Worm (Caenorhabditis elegans) whole organism, late embryonic: ENCODE results near the gene tdpo-1.

Experiments used
- ama-1 ChIP-seq: fragments of 150-350 bp; optimal IDR thresholded peaks from 2 replicates; lab custom pipeline; 2014
- ceh-2 ChIP-seq: sonication (generic microtip); optimal IDR thresholded peaks from 2 replicates; lab custom pipeline; 2016; ENCODE audit warnings: missing genotype, missing genetic modification characterization, missing compliant biosample characterization
- ceh-24 ChIP-seq: sonication (generic microtip); optimal IDR thresholded peaks from 2 replicates; lab custom pipeline; 2016; ENCODE audit warnings: mild to moderate bottlenecking, missing genetic modification characterization, missing compliant biosample characterization
- ceh-30 ChIP-seq: fragments of 150-350 bp; optimal IDR thresholded peaks from 2 replicates; lab custom pipeline; 2014; ENCODE audit warnings: missing biosample characterization, missing genetic modification characterization
- ceh-6 ChIP-seq: fragments of 200-800 bp; sonication (Bioruptor generic); optimal IDR thresholded peaks from 2 replicates; lab custom pipeline; 2018; ENCODE audit warnings: mild to moderate bottlenecking, missing genetic modification characterization, missing compliant biosample characterization
- che-1 ChIP-seq: sonication (generic microtip); optimal IDR thresholded peaks from 2 replicates; lab custom pipeline; 2016; ENCODE audit warnings: mild to moderate bottlenecking, missing genetic modification characterization, missing compliant biosample characterization
- dve-1 ChIP-seq: sonication (generic microtip); optimal IDR thresholded peaks from 2 replicates; lab custom pipeline; 2017; ENCODE audit warnings: antibody characterized with exemption, mild to moderate bottlenecking, missing genetic modification characterization, missing compliant biosample characterization
- elt-4 ChIP-seq: sonication (generic microtip); optimal IDR thresholded peaks from 2 replicates; lab custom pipeline; 2016; ENCODE audit warnings: missing genetic modification characterization, missing compliant biosample characterization
- ets-4 ChIP-seq: sonication (generic microtip); optimal IDR thresholded peaks from 2 replicates; lab custom pipeline; 2016; ENCODE audit warnings: missing genetic modification characterization, missing compliant biosample characterization
- eyg-1 ChIP-seq: sonication (generic microtip); optimal IDR thresholded peaks from 2 replicates; lab custom pipeline; 2016; ENCODE audit warnings: missing genotype, missing genetic modification characterization, missing compliant biosample characterization
- fax-1 ChIP-seq: sonication (generic microtip); optimal IDR thresholded peaks from 2 replicates; lab custom pipeline; 2016; ENCODE audit warnings: missing genotype, missing genetic modification characterization, missing compliant biosample characterization
- fkh-6 ChIP-seq: sonication (generic microtip); optimal IDR thresholded peaks from 2 replicates; lab custom pipeline; 2016; ENCODE audit warnings: missing genetic modification characterization, missing compliant biosample characterization
- gmeb-2 ChIP-seq: sonication (generic microtip); optimal IDR thresholded peaks from 2 replicates; lab custom pipeline; 2016; ENCODE audit warnings: missing genetic modification characterization, inconsistent platforms, missing compliant biosample characterization
- hlh-6 ChIP-seq: sonication (generic microtip); optimal IDR thresholded peaks from 2 replicates; lab custom pipeline; 2016; ENCODE audit warnings: missing genotype, missing genetic modification characterization, missing compliant biosample characterization
- hlh-8 ChIP-seq: sonication (generic microtip); optimal IDR thresholded peaks from 2 replicates; lab custom pipeline; 2016; ENCODE audit warnings: missing genotype, missing genetic modification characterization, missing compliant biosample characterization
- lin-11 ChIP-seq: fragments of 200-800 bp; sonication (Bioruptor generic); optimal IDR thresholded peaks from 2 replicates; lab custom pipeline; 2018; ENCODE audit warnings: mild to moderate bottlenecking, missing genetic modification characterization, missing compliant biosample characterization
- madf-2 ChIP-seq: sonication (generic microtip); optimal IDR thresholded peaks from 2 replicates; lab custom pipeline; 2017; ENCODE audit warnings: missing genetic modification characterization, missing compliant biosample characterization
- pag-3 ChIP-seq: sonication (generic microtip); optimal IDR thresholded peaks from 2 replicates; lab custom pipeline; 2016; ENCODE audit warnings: missing compliant biosample characterization, missing genetic modification characterization, borderline replicate concordance
- pat-9 ChIP-seq: fragments of 200-800 bp; sonication (Bioruptor generic); optimal IDR thresholded peaks from 2 replicates; lab custom pipeline; 2018; ENCODE audit warnings: mild to moderate bottlenecking, missing genetic modification characterization, moderate library complexity, missing compliant biosample characterization
- sdc-2 ChIP-seq: sonication (generic microtip); optimal IDR thresholded peaks from 2 replicates; lab custom pipeline; 2016; ENCODE audit warnings: missing genotype, missing genetic modification characterization, missing compliant biosample characterization
- sox-2 ChIP-seq: fragments of 200-800 bp; sonication (Bioruptor generic); IDR thresholded peaks from 2 replicates; pipeline ENCODE4 v1.3.6; 2022; ENCODE audit warnings: missing genetic modification reagents, missing genetic modification characterization, missing compliant biosample characterization
- sox-4 ChIP-seq: sonication (generic microtip); optimal IDR thresholded peaks from 2 replicates; lab custom pipeline; 2017; ENCODE audit warnings: mild to moderate bottlenecking, missing genetic modification characterization, inconsistent platforms, missing compliant biosample characterization
- tbx-7 ChIP-seq: sonication (generic microtip); optimal IDR thresholded peaks from 2 replicates; lab custom pipeline; 2016; ENCODE audit warnings: missing genotype, missing genetic modification characterization, missing compliant biosample characterization
- unc-3 ChIP-seq, 2 experiments: fragments of 200-800 bp in 1 of 2; sonication (Bioruptor generic) in 1 of 2; sonication (generic microtip) in 1 of 2; conservative IDR thresholded peaks in 1 of 2; optimal IDR thresholded peaks in 1 of 2; 2 replicates each; pipeline versions ENCODE4 v1.3.6 to Lab custom; 2016 to 2022; ENCODE audit warnings: missing compliant biosample characterization in 2 of 2, missing genetic modification characterization in 2 of 2, missing genetic modification reagents in 1 of 2
- unc-42 ChIP-seq: sonication (generic microtip); optimal IDR thresholded peaks from 2 replicates; lab custom pipeline; 2016; ENCODE audit warnings: missing genotype, missing genetic modification characterization, missing compliant biosample characterization
- unc-55 ChIP-seq: sonication (generic microtip); optimal IDR thresholded peaks from 2 replicates; lab custom pipeline; 2017; ENCODE audit warnings: missing biosample characterization, missing genetic modification reagents, missing genetic modification characterization
- unc-86 ChIP-seq: sonication (generic microtip); optimal IDR thresholded peaks from 2 replicates; lab custom pipeline; 2016; ENCODE audit warnings: missing genetic modification characterization, missing compliant biosample characterization
- zip-5 ChIP-seq: sonication (generic microtip); optimal IDR thresholded peaks from 2 replicates; lab custom pipeline; 2016; ENCODE audit warnings: missing genetic modification characterization, missing compliant biosample characterization
- ztf-16 ChIP-seq: sonication (generic microtip); optimal IDR thresholded peaks from 2 replicates; lab custom pipeline; 2017; ENCODE audit warnings: missing genetic modification characterization, missing compliant biosample characterization

The tdpo-1 gene

DNA sequence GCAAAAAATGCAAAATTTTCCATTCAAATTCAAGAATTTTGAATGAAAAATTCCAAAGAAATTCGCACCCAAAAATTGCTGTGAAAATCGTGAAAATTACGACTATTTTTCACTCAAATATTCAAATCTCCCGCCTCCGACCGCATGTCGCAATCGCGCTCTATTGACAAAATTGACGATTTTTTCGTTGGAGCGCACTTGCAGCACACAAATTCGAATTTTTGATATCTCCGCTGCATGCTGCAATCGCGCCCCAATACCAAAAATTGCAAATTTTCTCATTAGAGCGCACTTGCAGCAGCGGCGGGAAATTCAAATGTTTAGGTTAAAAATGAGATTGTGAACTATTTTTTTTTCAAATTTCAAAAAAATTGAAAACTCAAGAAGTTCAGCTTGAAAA lies 38.1 kb downstream of the tdpo-1 start:
- TF ChIP-seq unc-3 (GFP tag; conservative IDR thresholded peaks at IDR 0.05; lab: Robert Waterston, UW) (no peak), unc-3 (tag; optimal IDR thresholded peaks at IDR 0.05; lab: Kevin White, UChicago) (no peak), ztf-16 (tag; lab: Kevin White, UChicago) (no peak), sdc-2 (tag; lab: Kevin White, UChicago) (no peak), ceh-2 (no peak), unc-55 (GFP tag; lab: Kevin White, UChicago) (no peak), unc-86 (tag; lab: Kevin White, UChicago) (no peak), tbx-7 (no peak), hlh-6 (tag; lab: Kevin White, UChicago) (no peak), elt-4 (tag; lab: Kevin White, UChicago) (no peak), ceh-6 (no peak)

DNA sequence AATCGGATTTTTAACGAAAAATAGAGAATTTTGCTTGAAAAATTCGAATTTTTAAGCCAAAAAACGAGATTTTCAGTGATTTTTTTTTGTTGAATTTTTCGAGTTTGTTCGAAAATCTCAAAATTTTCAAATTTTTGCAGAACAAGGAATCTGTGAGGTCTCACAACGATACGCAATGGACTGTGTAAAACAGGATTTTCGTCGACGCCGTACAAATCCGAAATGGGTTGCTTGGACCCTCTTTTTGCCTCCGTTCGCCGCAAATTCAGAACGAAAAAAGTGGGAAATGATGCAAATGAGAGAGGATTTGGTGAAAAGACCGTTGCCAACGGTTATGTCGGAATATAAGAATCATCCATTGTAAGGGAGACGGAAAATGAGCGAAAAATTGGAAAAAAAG lies 42.6 kb downstream of the tdpo-1 start:
- TF ChIP-seq che-1 (tag; lab: Kevin White, UChicago) (no peak), ceh-24 (tag; lab: Kevin White, UChicago) (no peak), pat-9 (tag; lab: Kevin White, UChicago) (no peak), gmeb-2 (tag; lab: Kevin White, UChicago) (no peak), hlh-6 (tag; lab: Kevin White, UChicago) (no peak), sox-2 (no peak), ets-4 (tag; lab: Kevin White, UChicago) (no peak), unc-42 (no peak)

DNA sequence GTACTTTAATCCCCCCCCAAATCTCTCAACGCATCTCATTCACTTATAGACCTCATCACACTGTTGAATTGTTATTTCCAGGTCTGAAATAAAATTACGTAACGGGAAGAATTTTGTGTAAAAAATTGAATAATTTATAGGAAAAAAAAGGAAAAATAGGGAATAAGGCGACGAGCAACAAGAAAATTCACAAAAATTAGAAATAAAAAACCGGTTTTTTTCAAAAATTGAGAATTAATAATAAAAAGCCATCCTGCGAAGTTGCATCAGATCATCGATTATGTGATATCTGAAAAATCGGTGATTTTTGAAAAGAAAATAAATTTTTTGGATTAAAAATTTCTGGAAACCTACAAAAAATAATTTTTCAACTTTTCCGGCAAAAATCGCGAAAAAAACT lies 49.3 kb downstream of the tdpo-1 start:
- TF ChIP-seq eyg-1 (tag; lab: Kevin White, UChicago) = no peak
- no peak for TF ChIP-seq pat-9 (tag; lab: Kevin White, UChicago)
- TF ChIP-seq ama-1 (lab: Kevin White, UChicago) = no peak
- no peak for TF ChIP-seq madf-2 (tag; lab: Kevin White, UChicago)
- no peak for TF ChIP-seq ceh-6
- TF ChIP-seq fkh-6 (tag; lab: Kevin White, UChicago) = no peak
- no peak for TF ChIP-seq fax-1 (tag; lab: Kevin White, UChicago)
- no peak for TF ChIP-seq dve-1
- no peak for TF ChIP-seq hlh-8 (tag; lab: Kevin White, UChicago)
- no peak for TF ChIP-seq tbx-7
- TF ChIP-seq ceh-30 = no peak
- no peak for TF ChIP-seq pag-3 (tag; lab: Kevin White, UChicago)
- TF ChIP-seq zip-5 (tag; lab: Kevin White, UChicago) = no peak
- TF ChIP-seq sox-4 = no peak
- TF ChIP-seq lin-11 (tag; lab: Kevin White, UChicago) = no peak
- no peak for TF ChIP-seq unc-86 (tag; lab: Kevin White, UChicago)
- TF ChIP-seq, all 69 proteins: peak for 0
